Worm (Caenorhabditis elegans) whole organism, L1 larva: ENCODE data around the gene F36G3.2.

Experiments used
- C16A3.4 ChIP-seq: fragments of 150-350 bp; optimal IDR thresholded peaks from 2 replicates; lab custom pipeline; 2014; ENCODE audit warnings: missing biosample characterization, missing genetic modification characterization
- C34B4.2 ChIP-seq: sonication (generic microtip); optimal IDR thresholded peaks from 2 replicates; lab custom pipeline; 2017; ENCODE audit warnings: mild to moderate bottlenecking, missing genetic modification characterization, missing compliant biosample characterization
- F16B12.6 ChIP-seq: fragments of 150-350 bp; optimal IDR thresholded peaks from 2 replicates; lab custom pipeline; 2014; ENCODE audit warnings: missing biosample characterization, missing genetic modification characterization
- alr-1 ChIP-seq: fragments of 200-800 bp; sonication (Bioruptor generic); optimal IDR thresholded peaks from 2 replicates; lab custom pipeline; 2018; ENCODE audit warnings: borderline replicate concordance, mild to moderate bottlenecking, missing genetic modification characterization, missing compliant biosample characterization
- ama-1 ChIP-seq: fragments of 150-350 bp; optimal IDR thresholded peaks from 2 replicates; lab custom pipeline; 2014
- blmp-1 ChIP-seq: fragments of 150-350 bp; optimal IDR thresholded peaks from 2 replicates; lab custom pipeline; 2014; ENCODE audit warnings: missing biosample characterization, missing genetic modification characterization
- ceh-82 ChIP-seq, 3 experiments: fragments of 150-350 bp in 1 of 3; sonication (generic microtip) in 2 of 3; optimal IDR thresholded peaks; 2 replicates each; lab custom pipeline; 2014 to 2017; ENCODE audit warnings: missing biosample characterization in 3 of 3, missing genetic modification characterization in 3 of 3
- ceh-88 ChIP-seq: fragments of 200-800 bp; sonication (Bioruptor generic); IDR thresholded peaks from 2 replicates; pipeline ENCODE4 v1.3.6; 2022; ENCODE audit warnings: missing genetic modification characterization, missing compliant biosample characterization
- ceh-90 ChIP-seq: sonication (generic microtip); optimal IDR thresholded peaks from 2 replicates; lab custom pipeline; 2016; ENCODE audit warnings: missing genetic modification characterization, missing compliant biosample characterization
- ces-1 ChIP-seq: fragments of 150-350 bp; optimal IDR thresholded peaks from 2 replicates; lab custom pipeline; 2014; ENCODE audit warnings: missing biosample characterization, missing genetic modification reagents, missing genetic modification characterization
- efl-1 ChIP-seq, 4 experiments: fragments of 150-350 bp; optimal IDR thresholded peaks in 3 of 4; peaks in 1 of 4; 1 replicate in 1 of 4; 2 replicates in 3 of 4; lab custom pipeline; 2014; ENCODE audit warnings: missing biosample characterization in 2 of 4, missing genetic modification characterization in 2 of 4, missing genetic modification reagents in 2 of 4
- egl-27 ChIP-seq, 2 experiments: fragments of 150-350 bp in 1 of 2; sonication (generic microtip); optimal IDR thresholded peaks; 3 replicates each; lab custom pipeline; 2017 to 2018; ENCODE audit warnings: missing biosample characterization in 2 of 2, missing genetic modification characterization in 2 of 2, missing genetic modification reagents in 2 of 2
- elt-2 ChIP-seq: sonication (generic microtip); optimal IDR thresholded peaks from 2 replicates; lab custom pipeline; 2016; ENCODE audit warnings: missing genetic modification characterization, mild to moderate bottlenecking, inconsistent platforms, missing compliant biosample characterization, missing genetic modification reagents
- ets-5 ChIP-seq: fragments of 200-800 bp; sonication (Bioruptor generic); IDR thresholded peaks from 2 replicates; pipeline ENCODE4 v1.3.6; 2022; ENCODE audit warnings: missing genetic modification characterization, missing compliant biosample characterization
- fkh-8 ChIP-seq: sonication (generic microtip); optimal IDR thresholded peaks from 2 replicates; lab custom pipeline; 2016; ENCODE audit warnings: mild to moderate bottlenecking, missing genetic modification characterization, missing compliant biosample characterization
- fos-1 ChIP-seq: fragments of 150-350 bp; optimal IDR thresholded peaks from 2 replicates; lab custom pipeline; 2014; ENCODE audit warnings: missing biosample characterization, missing genetic modification characterization
- grh-1 ChIP-seq: fragments of 200-800 bp; sonication (Bioruptor generic); IDR thresholded peaks from 2 replicates; pipeline ENCODE4 v1.3.6; 2022; ENCODE audit warnings: missing genetic modification reagents, missing genetic modification characterization, missing compliant biosample characterization
- hpl-2 ChIP-seq: fragments of 150-350 bp; optimal IDR thresholded peaks from 2 replicates; lab custom pipeline; 2014; ENCODE audit warnings: missing biosample characterization, missing genetic modification reagents, missing genetic modification characterization
- irx-1 ChIP-seq: sonication (generic microtip); optimal IDR thresholded peaks from 2 replicates; lab custom pipeline; 2016; ENCODE audit warnings: missing genetic modification characterization, missing compliant biosample characterization
- isw-1 ChIP-seq: fragments of 200-800 bp; sonication (Bioruptor generic); IDR thresholded peaks from 2 replicates; pipeline ENCODE4 v1.3.6; 2022; ENCODE audit warnings: missing genetic modification characterization, missing compliant biosample characterization
- jun-1 ChIP-seq: fragments of 150-350 bp; optimal IDR thresholded peaks from 2 replicates; lab custom pipeline; 2014; ENCODE audit warnings: missing biosample characterization, missing genetic modification reagents, missing genetic modification characterization
- lin-13 ChIP-seq: fragments of 150-350 bp; optimal IDR thresholded peaks from 2 replicates; lab custom pipeline; 2014; ENCODE audit warnings: missing biosample characterization, missing genetic modification reagents, missing genetic modification characterization
- lin-14 ChIP-seq: fragments of 200-800 bp; sonication (Bioruptor generic); optimal IDR thresholded peaks from 2 replicates; lab custom pipeline; 2018; ENCODE audit warnings: mild to moderate bottlenecking, missing genetic modification characterization, moderate library complexity, missing compliant biosample characterization
- lin-15B ChIP-seq: fragments of 150-350 bp; sonication (generic microtip); optimal IDR thresholded peaks from 3 replicates; lab custom pipeline; 2014; ENCODE audit warnings: missing biosample characterization, missing genetic modification characterization
- lin-35 ChIP-seq, 2 experiments: fragments of 150-350 bp; optimal IDR thresholded peaks; 2 replicates each; lab custom pipeline; 2014; ENCODE audit warnings: missing biosample characterization in 2 of 2, missing genetic modification characterization in 2 of 2, missing genetic modification reagents in 2 of 2
- lin-39 ChIP-seq: fragments of 150-350 bp; optimal IDR thresholded peaks from 2 replicates; lab custom pipeline; 2014; ENCODE audit warnings: missing biosample characterization, missing genetic modification reagents, missing genetic modification characterization
- lsy-2 ChIP-seq, 2 experiments: fragments of 150-350 bp; optimal IDR thresholded peaks; 2 replicates each; lab custom pipeline; 2014; ENCODE audit warnings: missing biosample characterization in 2 of 2, missing genetic modification characterization in 2 of 2
- mab-9 ChIP-seq: fragments of 200-800 bp; sonication (Bioruptor generic); IDR thresholded peaks from 2 replicates; pipeline ENCODE4 v1.3.6; 2022; ENCODE audit warnings: missing genetic modification reagents, missing genetic modification characterization, missing compliant biosample characterization
- mdl-1 ChIP-seq, 2 experiments: fragments of 150-350 bp; optimal IDR thresholded peaks; 2 replicates each; lab custom pipeline; 2014 to 2017; ENCODE audit warnings: missing biosample characterization in 2 of 2, missing genetic modification characterization in 2 of 2, inconsistent platforms in 1 of 2
- nhr-11 ChIP-seq: fragments of 150-350 bp; optimal IDR thresholded peaks from 2 replicates; lab custom pipeline; 2014; ENCODE audit warnings: missing biosample characterization, missing genetic modification characterization
- nhr-20 ChIP-seq: sonication (generic microtip); optimal IDR thresholded peaks from 2 replicates; lab custom pipeline; 2016; ENCODE audit warnings: mild to moderate bottlenecking, missing genetic modification characterization, missing compliant biosample characterization
- nhr-28 ChIP-seq: fragments of 150-350 bp; optimal IDR thresholded peaks from 2 replicates; lab custom pipeline; 2014; ENCODE audit warnings: missing biosample characterization, missing genetic modification characterization
- nhr-71 ChIP-seq: sonication (generic microtip); optimal IDR thresholded peaks from 2 replicates; lab custom pipeline; 2016; ENCODE audit warnings: mild to moderate bottlenecking, missing genetic modification characterization, moderate library complexity, missing compliant biosample characterization
- nhr-77 ChIP-seq: fragments of 150-350 bp; optimal IDR thresholded peaks from 2 replicates; lab custom pipeline; 2014; ENCODE audit warnings: missing biosample characterization, missing genetic modification characterization
- nhr-84 ChIP-seq: sonication (generic microtip); optimal IDR thresholded peaks from 2 replicates; lab custom pipeline; 2017; ENCODE audit warnings: missing biosample characterization, missing genetic modification characterization
- nhr-85 ChIP-seq: sonication (generic microtip); peaks from one replicate; lab custom pipeline; 2016; ENCODE audit warnings: missing genetic modification characterization, inconsistent platforms, missing compliant biosample characterization
- nhr-90 ChIP-seq: sonication (generic microtip); optimal IDR thresholded peaks from 2 replicates; lab custom pipeline; 2016; ENCODE audit warnings: mild to moderate bottlenecking, missing genetic modification characterization, missing compliant biosample characterization; ENCODE audit not compliant: poor library complexity
- pag-3 ChIP-seq: sonication (generic microtip); optimal IDR thresholded peaks from 2 replicates; lab custom pipeline; 2017; ENCODE audit warnings: missing genetic modification characterization, mild to moderate bottlenecking, missing compliant biosample characterization, antibody characterized with exemption, borderline replicate concordance; ENCODE audit not compliant: insufficient read depth
- rnt-1 ChIP-seq: sonication (generic microtip); optimal IDR thresholded peaks from 2 replicates; lab custom pipeline; 2016; ENCODE audit warnings: mild to moderate bottlenecking, missing genetic modification characterization, moderate library complexity, missing compliant biosample characterization
- sptf-1 ChIP-seq: fragments of 150-350 bp; optimal IDR thresholded peaks from 2 replicates; lab custom pipeline; 2014; ENCODE audit warnings: missing biosample characterization, missing genetic modification characterization
- swsn-7 ChIP-seq: sonication (generic microtip); optimal IDR thresholded peaks from 2 replicates; lab custom pipeline; 2016; ENCODE audit warnings: missing genetic modification characterization, missing compliant biosample characterization
- tbx-2 ChIP-seq: sonication (generic microtip); optimal IDR thresholded peaks from 2 replicates; lab custom pipeline; 2016; ENCODE audit warnings: missing genetic modification characterization, missing compliant biosample characterization
- tlp-1 ChIP-seq: fragments of 150-350 bp; optimal IDR thresholded peaks from 2 replicates; lab custom pipeline; 2014; ENCODE audit warnings: missing biosample characterization, missing genetic modification characterization
- unc-86 ChIP-seq: sonication (generic microtip); optimal IDR thresholded peaks from 2 replicates; lab custom pipeline; 2016; ENCODE audit warnings: missing genetic modification characterization, missing compliant biosample characterization
- vab-15 ChIP-seq: sonication (generic microtip); optimal IDR thresholded peaks from 2 replicates; lab custom pipeline; 2017; ENCODE audit warnings: missing genotype, mild to moderate bottlenecking, missing genetic modification characterization, missing compliant biosample characterization
- zag-1 ChIP-seq: fragments of 150-350 bp; optimal IDR thresholded peaks from 2 replicates; lab custom pipeline; 2014; ENCODE audit warnings: missing biosample characterization, missing genetic modification characterization
- ztf-4 ChIP-seq: fragments of 150-350 bp; optimal IDR thresholded peaks from 2 replicates; lab custom pipeline; 2014; ENCODE audit warnings: missing biosample characterization, missing genetic modification characterization

The F36G3.2 gene

ce11 chrX:9794173-9794572 lies at the start of gene F36G3.2:
F36G3.2 (minus strand) TSS chrX:9794273.
- TF ChIP-seq ceh-88 (GFP tag; lab: Robert Waterston, UW) = no peak
- TF ChIP-seq nhr-28 = no peak
- no peak for TF ChIP-seq hpl-2 (GFP tag; lab: Kevin White, UChicago)
- TF ChIP-seq sptf-1 (tag; lab: Kevin White, UChicago) = no peak
- no peak for TF ChIP-seq zag-1 (tag; lab: Kevin White, UChicago)
- no peak for TF ChIP-seq swsn-7 (tag; lab: Kevin White, UChicago)
- no peak for TF ChIP-seq unc-86 (tag; lab: Kevin White, UChicago)
- TF ChIP-seq mdl-1 (tag; optimal IDR thresholded peaks at IDR 0.05; lab: Kevin White, UChicago) = no peak
- TF ChIP-seq C34B4.2 = no peak
- TF ChIP-seq nhr-77 (tag; lab: Kevin White, UChicago) = no peak
- TF ChIP-seq grh-1 = no peak
- no peak for TF ChIP-seq nhr-71 (tag; lab: Kevin White, UChicago)
- TF ChIP-seq blmp-1 (tag; lab: Kevin White, UChicago) = no peak
- TF ChIP-seq nhr-85 (tag; lab: Kevin White, UChicago) = no peak
- no peak for TF ChIP-seq lin-13 (GFP tag; lab: Kevin White, UChicago)
- no peak for TF ChIP-seq lin-15B (tag; lab: Kevin White, UChicago)
- no peak for TF ChIP-seq fkh-8 (tag; lab: Kevin White, UChicago)
- no peak for TF ChIP-seq nhr-90 (tag; lab: Kevin White, UChicago)
- no peak for TF ChIP-seq isw-1
- TF ChIP-seq nhr-84 (tag; lab: Kevin White, UChicago) = no peak
- TF ChIP-seq, all 84 proteins: peak for 0

ce11 chrX:9843568-9843967 lies 49.5 kb upstream of the F36G3.2 start:
- TF ChIP-seq swsn-7 (tag; lab: Kevin White, UChicago) = no peak
- peak; percentile 46 for TF ChIP-seq rnt-1 (tag; lab: Kevin White, UChicago)
- peak; percentile 7 for TF ChIP-seq lin-14 (GFP tag; lab: Kevin White, UChicago)

ce11 chrX:9842102-9842501 lies 48.0 kb upstream of the F36G3.2 start:
- TF ChIP-seq nhr-85 (tag; lab: Kevin White, UChicago) (no peak), ceh-82 (tag; optimal IDR thresholded peaks at IDR 0.05; lab: Kevin White, UChicago) (no peak), lin-35 (GFP tag; optimal IDR thresholded peaks at IDR 0.05; lab: Kevin White, UChicago) (no peak), alr-1 (tag; lab: Kevin White, UChicago) (no peak), ama-1 (lab: Kevin White, UChicago) (no peak), mdl-1 (tag; optimal IDR thresholded peaks at IDR 0.05; lab: Kevin White, UChicago) (no peak), mab-9 (GFP tag; lab: Robert Waterston, UW) (no peak), C16A3.4 (tag; lab: Kevin White, UChicago) (no peak), nhr-71 (tag; lab: Kevin White, UChicago) (peak; percentile 25), egl-27 (tag; optimal IDR thresholded peaks at IDR 0.05; lab: Kevin White, UChicago) (no peak), elt-2 (tag; lab: Kevin White, UChicago) (no peak), lin-14 (GFP tag; lab: Kevin White, UChicago) (peak; percentile 45), tbx-2 (tag; lab: Kevin White, UChicago) (no peak), jun-1 (tag; lab: Kevin White, UChicago) (no peak), nhr-20 (tag; lab: Kevin White, UChicago) (no peak), rnt-1 (tag; lab: Kevin White, UChicago) (peak; percentile 81), lsy-2 (tag; optimal IDR thresholded peaks at IDR 0.05; lab: Kevin White, UChicago) (no peak), unc-86 (tag; lab: Kevin White, UChicago) (no peak), irx-1 (tag; lab: Kevin White, UChicago) (no peak), pag-3 (tag; lab: Kevin White, UChicago) (no peak)

- TF ChIP-seq ets-5 (GFP tag; lab: Robert Waterston, UW) (no peak), tlp-1 (no peak), fos-1 (no peak), F16B12.6 (tag; lab: Kevin White, UChicago) (no peak), irx-1 (tag; lab: Kevin White, UChicago) (no peak), ztf-4 (tag; lab: Kevin White, UChicago) (no peak), nhr-28 (no peak), vab-15 (tag; lab: Kevin White, UChicago) (no peak), lin-14 (GFP tag; lab: Kevin White, UChicago) (peak; percentile 35), swsn-7 (tag; lab: Kevin White, UChicago) (no peak), rnt-1 (tag; lab: Kevin White, UChicago) (peak; percentile 78), efl-1 (optimal IDR thresholded peaks at IDR 0.05; lab: Kevin White, UChicago) (no peak), efl-1 (GFP tag; optimal IDR thresholded peaks at IDR 0.05 in 1 of 2; lab: Kevin White, UChicago) (no peak), isw-1 (no peak), nhr-11 (no peak), nhr-85 (tag; lab: Kevin White, UChicago) (no peak), lin-39 (peak; percentile 72), ces-1 (GFP tag; lab: Kevin White, UChicago) (no peak), ceh-90 (tag; lab: Kevin White, UChicago) (no peak)
Measured at ce11 chrX:9840864-9841263, 46.8 kb upstream of the F36G3.2 start.
